Fruit fly (Drosophila melanogaster) Kc167 (cell line): ENCODE results near the gene CG5639.

Experiments used
- Myc ChIP-seq: fragments of >200 bp; optimal IDR thresholded peaks from 2 replicates; lab custom pipeline; 2017; ENCODE audit warnings: missing external identifiers
- Sin3A ChIP-seq: fragments of >200 bp; optimal IDR thresholded peaks from 2 replicates; lab custom pipeline; 2018; ENCODE audit warnings: missing external identifiers
- h ChIP-seq: fragments of >200 bp; optimal IDR thresholded peaks from 3 replicates; lab custom pipeline; 2018; ENCODE audit warnings: missing external identifiers
- insv ChIP-seq: fragments of >200 bp; optimal IDR thresholded peaks from 3 replicates; lab custom pipeline; 2018; ENCODE audit warnings: missing external identifiers
- psq ChIP-seq: fragments of >200 bp; optimal IDR thresholded peaks from 2 replicates; lab custom pipeline; 2017; ENCODE audit warnings: missing external identifiers
- ttk ChIP-seq: sonication (Bioruptor generic); optimal IDR thresholded peaks from 2 replicates; lab custom pipeline; 2017; ENCODE audit warnings: missing external identifiers

The CG5639 gene

dm6 chr3R:27581890-27582487 lies 13.9 kb downstream of the CG5639 start, which contains the start of gene wdb:
Gene wdb (minus strand): TSS chr3R:27582241.
- TF ChIP-seq Sin3A (lab: Kevin White, UChicago) (no peak), ttk (no peak), Myc (lab: Kevin White, UChicago) (no peak), h (lab: Kevin White, UChicago) (no peak), insv (lab: Kevin White, UChicago) (no peak), psq (lab: Kevin White, UChicago) (no peak)

dm6 chr3R:27581263-27581868 lies 14.6 kb downstream of the CG5639 start:
- no peak for TF ChIP-seq ttk
- TF ChIP-seq h (lab: Kevin White, UChicago): no peak
- no peak for TF ChIP-seq insv (lab: Kevin White, UChicago)
- TF ChIP-seq Sin3A (lab: Kevin White, UChicago): no peak
- no peak for TF ChIP-seq psq (lab: Kevin White, UChicago)
- TF ChIP-seq Myc (lab: Kevin White, UChicago): no peak

dm6 chr3R:27580274-27581011 lies 15.5 kb downstream of the CG5639 start:
- TF ChIP-seq h (lab: Kevin White, UChicago): no peak
- TF ChIP-seq ttk: no peak
- no peak for TF ChIP-seq insv (lab: Kevin White, UChicago)
- TF ChIP-seq psq (lab: Kevin White, UChicago): no peak
- no peak for TF ChIP-seq Sin3A (lab: Kevin White, UChicago)
- TF ChIP-seq Myc (lab: Kevin White, UChicago): no peak

- TF ChIP-seq insv (lab: Kevin White, UChicago) (no peak), Sin3A (lab: Kevin White, UChicago) (no peak), h (lab: Kevin White, UChicago) (no peak), Myc (lab: Kevin White, UChicago) (no peak), psq (lab: Kevin White, UChicago) (no peak), ttk (no peak)
Observed at dm6 chr3R:27579422-27579821, 16.5 kb downstream of the CG5639 start.

dm6 chr3R:27570692-27571091 lies 25.2 kb downstream of the CG5639 start:
- TF ChIP-seq insv (lab: Kevin White, UChicago) (no peak), h (lab: Kevin White, UChicago) (no peak), ttk (no peak), Myc (lab: Kevin White, UChicago) (no peak), Sin3A (lab: Kevin White, UChicago) (no peak), psq (lab: Kevin White, UChicago) (no peak)

- TF ChIP-seq Myc (lab: Kevin White, UChicago) (no peak), insv (lab: Kevin White, UChicago) (no peak), ttk (no peak)
Observed at dm6 chr3R:27569706-27570105, 26.2 kb downstream of the CG5639 start.

dm6 chr3R:27568545-27568944 lies 27.4 kb downstream of the CG5639 start:
- no peak for TF ChIP-seq Myc (lab: Kevin White, UChicago)

dm6 chr3R:27561114-27561513 lies 34.8 kb downstream of the CG5639 start, which contains the start of gene CG5646:
Gene CG5646 (minus strand): TSS chr3R:27561319.
- no peak for TF ChIP-seq insv (lab: Kevin White, UChicago)
- TF ChIP-seq h (lab: Kevin White, UChicago): no peak
- no peak for TF ChIP-seq ttk
- TF ChIP-seq psq (lab: Kevin White, UChicago): no peak
- TF ChIP-seq Myc (lab: Kevin White, UChicago): no peak
- TF ChIP-seq Sin3A (lab: Kevin White, UChicago): no peak

- TF ChIP-seq Myc (lab: Kevin White, UChicago): no peak
- no peak for TF ChIP-seq Sin3A (lab: Kevin White, UChicago)
- TF ChIP-seq insv (lab: Kevin White, UChicago): no peak
- TF ChIP-seq psq (lab: Kevin White, UChicago): no peak
- no peak for TF ChIP-seq ttk
- no peak for TF ChIP-seq h (lab: Kevin White, UChicago)
Observed at dm6 chr3R:27558660-27559319, 37.1 kb downstream of the CG5639 start, which contains the start of gene Klp98A. Gene Klp98A (minus strand): TSS chr3R:27559145.

dm6 chr3R:27557970-27558659 lies 37.8 kb downstream of the CG5639 start:
- no peak for TF ChIP-seq Sin3A (lab: Kevin White, UChicago)
- TF ChIP-seq ttk: no peak
- TF ChIP-seq insv (lab: Kevin White, UChicago): no peak
- TF ChIP-seq h (lab: Kevin White, UChicago): no peak
- no peak for TF ChIP-seq Myc (lab: Kevin White, UChicago)

- TF ChIP-seq h (lab: Kevin White, UChicago) (no peak), ttk (no peak), psq (lab: Kevin White, UChicago) (no peak), insv (lab: Kevin White, UChicago) (no peak), Sin3A (lab: Kevin White, UChicago) (no peak), Myc (lab: Kevin White, UChicago) (no peak)
Observed at dm6 chr3R:27556972-27557371, 39.0 kb downstream of the CG5639 start.
